Fruit fly (Drosophila melanogaster) whole organism, embryonic: Measurements from ENCODE around the gene NimC2.

Source experiments
- Bgb ChIP-seq: fragments of 200-800 bp; sonication (Bioruptor generic); IDR thresholded peaks from 2 replicates; pipeline ENCODE4 v1.3.6; 2022; ENCODE audit warnings: missing biosample characterization, missing genetic modification characterization; ENCODE audit not compliant: partially characterized antibody
- CG10462 ChIP-seq: fragments of 200-800 bp; sonication (Bioruptor generic); optimal IDR thresholded peaks from 2 replicates; lab custom pipeline; 2016; ENCODE audit warnings: missing biosample characterization, missing genetic modification characterization
- CG10959 ChIP-seq: fragments of 200-800 bp; sonication (Bioruptor generic); IDR thresholded peaks from 2 replicates; pipeline ENCODE4 v1.3.6; 2022; ENCODE audit warnings: missing biosample characterization, missing genetic modification characterization
- CG12071 ChIP-seq: fragments of 200-800 bp; sonication (Bioruptor generic); optimal IDR thresholded peaks from 3 replicates; lab custom pipeline; 2018; ENCODE audit warnings: missing biosample characterization, mild to moderate bottlenecking, missing genetic modification characterization
- CG12299 ChIP-seq: fragments of 200-800 bp; sonication (Bioruptor generic); optimal IDR thresholded peaks from 2 replicates; lab custom pipeline; 2018; ENCODE audit warnings: missing biosample characterization, mild to moderate bottlenecking, missing genetic modification characterization
- CG12942 ChIP-seq: fragments of 200-800 bp; sonication (Bioruptor generic); optimal IDR thresholded peaks from 3 replicates; lab custom pipeline; 2016; ENCODE audit warnings: missing biosample characterization, missing genetic modification characterization
- CG14050 ChIP-seq: fragments of 200-800 bp; sonication (Bioruptor generic); IDR thresholded peaks from 3 replicates; pipeline ENCODE4 v1.3.6; 2022; ENCODE audit warnings: missing biosample characterization, missing genetic modification characterization
- CG14710 ChIP-seq: fragments of 200-800 bp; sonication (Bioruptor generic); optimal IDR thresholded peaks from 3 replicates; lab custom pipeline; 2019; ENCODE audit warnings: missing biosample characterization, mild to moderate bottlenecking, missing genetic modification characterization, moderate library complexity
- CG14965 ChIP-seq: fragments of 200-800 bp; sonication (Bioruptor generic); optimal IDR thresholded peaks from 2 replicates; lab custom pipeline; 2016; ENCODE audit warnings: missing biosample characterization, missing genetic modification characterization, borderline replicate concordance
- CG15269 ChIP-seq: fragments of 200-800 bp; sonication (Bioruptor generic); optimal IDR thresholded peaks from 2 replicates; lab custom pipeline; 2018; ENCODE audit warnings: missing biosample characterization, mild to moderate bottlenecking, missing genetic modification characterization, moderate library complexity
- CG17385 ChIP-seq: fragments of 200-800 bp; sonication (Bioruptor generic); optimal IDR thresholded peaks from 3 replicates; lab custom pipeline; 2018; ENCODE audit warnings: missing biosample characterization, mild to moderate bottlenecking, missing genetic modification characterization
- CG33557 ChIP-seq: fragments of 200-800 bp; sonication (Bioruptor generic); optimal IDR thresholded peaks from 2 replicates; lab custom pipeline; 2019; ENCODE audit warnings: missing biosample characterization, mild to moderate bottlenecking, missing genetic modification characterization, moderate library complexity
- CG3407 ChIP-seq: fragments of 200-800 bp; sonication (Bioruptor generic); optimal IDR thresholded peaks from 2 replicates; lab custom pipeline; 2018; ENCODE audit warnings: missing biosample characterization, mild to moderate bottlenecking, missing genetic modification characterization
- CG34422 ChIP-seq: fragments of 200-800 bp; sonication (Bioruptor generic); IDR thresholded peaks from 3 replicates; pipeline ENCODE4 v1.3.6; 2022; ENCODE audit warnings: missing biosample characterization, missing genetic modification characterization
- CG3838 ChIP-seq: fragments of 200-800 bp; sonication (Bioruptor generic); optimal IDR thresholded peaks from 3 replicates; lab custom pipeline; 2016; ENCODE audit warnings: missing biosample characterization, missing genetic modification characterization
- CG3995 ChIP-seq: fragments of 200-800 bp; sonication (Bioruptor generic); optimal IDR thresholded peaks from 3 replicates; lab custom pipeline; 2016; ENCODE audit warnings: missing biosample characterization, missing genetic modification characterization
- CG4707 ChIP-seq: fragments of 200-800 bp; sonication (Bioruptor generic); optimal IDR thresholded peaks from 2 replicates; lab custom pipeline; 2018; ENCODE audit warnings: missing biosample characterization, mild to moderate bottlenecking, missing genetic modification characterization, moderate library complexity
- CG4820 ChIP-seq: fragments of 200-800 bp; sonication (Bioruptor generic); optimal IDR thresholded peaks from 3 replicates; lab custom pipeline; 2016; ENCODE audit warnings: missing biosample characterization, missing genetic modification characterization
- CG6854 ChIP-seq: fragments of 200-800 bp; sonication (Bioruptor generic); optimal IDR thresholded peaks from 3 replicates; lab custom pipeline; 2017; ENCODE audit warnings: missing biosample characterization, mild to moderate bottlenecking, missing genetic modification characterization
- CG7271 ChIP-seq: fragments of 200-800 bp; sonication (Bioruptor generic); optimal IDR thresholded peaks from 2 replicates; lab custom pipeline; 2018; ENCODE audit warnings: missing biosample characterization, mild to moderate bottlenecking, missing genetic modification characterization, moderate library complexity
- CG7372 ChIP-seq: fragments of 200-800 bp; sonication (Bioruptor generic); IDR thresholded peaks from 2 replicates; pipeline ENCODE4 v1.3.6; 2022; ENCODE audit warnings: missing biosample characterization, missing genetic modification characterization
- CG7839 ChIP-seq: fragments of 200-800 bp; sonication (Bioruptor generic); optimal IDR thresholded peaks from 3 replicates; lab custom pipeline; 2018; ENCODE audit warnings: missing biosample characterization, mild to moderate bottlenecking, missing genetic modification characterization, moderate library complexity
- CG7928 ChIP-seq: fragments of 200-800 bp; sonication (Bioruptor generic); optimal IDR thresholded peaks from 2 replicates; lab custom pipeline; 2017; ENCODE audit warnings: missing biosample characterization, mild to moderate bottlenecking, missing genetic modification characterization
- CG8089 ChIP-seq: fragments of 200-800 bp; sonication (Bioruptor generic); optimal IDR thresholded peaks from 3 replicates; lab custom pipeline; 2016; ENCODE audit warnings: missing biosample characterization, missing genetic modification characterization
- CG9609 ChIP-seq: fragments of 200-800 bp; sonication (Bioruptor generic); optimal IDR thresholded peaks from 3 replicates; lab custom pipeline; 2016; ENCODE audit warnings: missing biosample characterization, missing genetic modification characterization
- CG9797 ChIP-seq: fragments of 200-800 bp; sonication (Bioruptor generic); optimal IDR thresholded peaks from 3 replicates; lab custom pipeline; 2018; ENCODE audit warnings: missing biosample characterization, mild to moderate bottlenecking, missing genetic modification characterization
- CoRest ChIP-seq: fragments of 200-800 bp; sonication (Bioruptor generic); optimal IDR thresholded peaks from 3 replicates; lab custom pipeline; 2018; ENCODE audit warnings: missing biosample characterization, mild to moderate bottlenecking, missing genetic modification characterization, moderate library complexity
- Dll ChIP-seq: fragments of 200-800 bp; sonication (Bioruptor generic); IDR thresholded peaks from 4 replicates; pipeline ENCODE4 v1.3.6; 2022; ENCODE audit warnings: missing biosample characterization, missing genetic modification characterization; ENCODE audit not compliant: partially characterized antibody
- Doc2 ChIP-seq: fragments of 200-800 bp; sonication (Bioruptor generic); IDR thresholded peaks from 2 replicates; pipeline ENCODE4 v1.3.6; 2022; ENCODE audit warnings: missing biosample characterization, missing genetic modification characterization
- Dp ChIP-seq: fragments of 200-800 bp; sonication (Bioruptor generic); optimal IDR thresholded peaks from 2 replicates; lab custom pipeline; 2018; ENCODE audit warnings: missing biosample characterization, mild to moderate bottlenecking, missing genetic modification characterization, moderate library complexity
- Hey ChIP-seq: fragments of 200-800 bp; sonication (Bioruptor generic); optimal IDR thresholded peaks from 3 replicates; lab custom pipeline; 2018; ENCODE audit warnings: missing biosample characterization, mild to moderate bottlenecking, missing genetic modification characterization
- Meics ChIP-seq: fragments of 200-800 bp; sonication (Bioruptor generic); optimal IDR thresholded peaks from 2 replicates; lab custom pipeline; 2017; ENCODE audit warnings: missing biosample characterization, mild to moderate bottlenecking, missing genetic modification characterization
- Mrtf ChIP-seq: fragments of 200-800 bp; sonication (Bioruptor generic); IDR thresholded peaks from 3 replicates; pipeline ENCODE4 v1.3.6; 2022; ENCODE audit warnings: missing biosample characterization, missing genetic modification characterization
- Opbp ChIP-seq: fragments of 200-800 bp; sonication (Bioruptor generic); IDR thresholded peaks from 3 replicates; pipeline ENCODE4 v1.3.6; 2022; ENCODE audit warnings: missing biosample characterization, missing genetic modification characterization; ENCODE audit not compliant: partially characterized antibody
- Scr ChIP-seq: fragments of 200-800 bp; sonication (Bioruptor generic); IDR thresholded peaks from 2 replicates; pipeline ENCODE4 v1.3.6; 2022; ENCODE audit warnings: missing biosample characterization, missing genetic modification characterization; ENCODE audit not compliant: partially characterized antibody
- Tbp ChIP-seq: fragments of >200 bp; optimal IDR thresholded peaks from 2 replicates; lab custom pipeline; 2018; ENCODE audit warnings: missing biosample characterization, missing genetic modification characterization
- chm ChIP-seq: fragments of 200-800 bp; sonication (Bioruptor generic); IDR thresholded peaks from 2 replicates; pipeline ENCODE4 v1.3.6; 2022; ENCODE audit warnings: missing biosample characterization, missing genetic modification characterization
- en ChIP-seq: fragments of 200-800 bp; sonication (Bioruptor generic); optimal IDR thresholded peaks from 2 replicates; lab custom pipeline; 2016; ENCODE audit warnings: missing biosample characterization, missing genetic modification characterization
- ewg ChIP-seq: fragments of 200-800 bp; sonication (Bioruptor generic); optimal IDR thresholded peaks from 3 replicates; lab custom pipeline; 2017; ENCODE audit warnings: mild to moderate bottlenecking, missing biosample characterization, missing genetic modification reagents, missing genetic modification characterization
- exex ChIP-seq: fragments of 200-800 bp; sonication (Bioruptor generic); optimal IDR thresholded peaks from 4 replicates; lab custom pipeline; 2018; ENCODE audit warnings: missing biosample characterization, mild to moderate bottlenecking, missing genetic modification characterization, moderate library complexity
- gt ChIP-seq: fragments of 200-800 bp; sonication (Bioruptor generic); IDR thresholded peaks from 2 replicates; pipeline ENCODE4 v1.3.6; 2022; ENCODE audit warnings: missing biosample characterization, missing genetic modification characterization
- insv ChIP-seq, 2 experiments: fragments of 200-800 bp; sonication (Bioruptor generic); optimal IDR thresholded peaks; 3 replicates each; lab custom pipeline; 2016 to 2018; ENCODE audit warnings: missing biosample characterization in 2 of 2, missing genetic modification characterization in 2 of 2
- lab ChIP-seq: fragments of 200-800 bp; sonication (Bioruptor generic); optimal IDR thresholded peaks from 3 replicates; lab custom pipeline; 2017; ENCODE audit warnings: missing biosample characterization, missing genetic modification characterization, mild to moderate bottlenecking, moderate library complexity, missing genetic modification reagents
- ro ChIP-seq: fragments of 200-800 bp; sonication (Bioruptor generic); IDR thresholded peaks from 2 replicates; pipeline ENCODE4 v1.3.6; 2022; ENCODE audit warnings: missing biosample characterization, missing genetic modification characterization
- run ChIP-seq: fragments of 200-800 bp; sonication (Bioruptor generic); optimal IDR thresholded peaks from 3 replicates; lab custom pipeline; 2018; ENCODE audit warnings: missing biosample characterization, mild to moderate bottlenecking, missing genetic modification characterization
- slbo ChIP-seq: fragments of 200-800 bp; sonication (Bioruptor generic); IDR thresholded peaks from 2 replicates; pipeline ENCODE4 v1.3.6; 2022; ENCODE audit warnings: missing biosample characterization, missing genetic modification characterization
- tin ChIP-seq: fragments of 200-800 bp; sonication (Bioruptor generic); optimal IDR thresholded peaks from 3 replicates; lab custom pipeline; 2016; ENCODE audit warnings: missing biosample characterization, missing genetic modification characterization
- toy ChIP-seq: fragments of 200-800 bp; sonication (Bioruptor generic); IDR thresholded peaks from 2 replicates; pipeline ENCODE4 v1.3.6; 2022; ENCODE audit warnings: missing biosample characterization, missing genetic modification characterization
- ttk ChIP-seq: fragments of 200-800 bp; sonication (Bioruptor generic); IDR thresholded peaks from 2 replicates; pipeline ENCODE4 v2.1.2; 2022; ENCODE audit warnings: missing biosample characterization, missing genetic modification characterization
- tx ChIP-seq: fragments of 200-800 bp; sonication (Bioruptor generic); optimal IDR thresholded peaks from 2 replicates; lab custom pipeline; 2016; ENCODE audit warnings: missing biosample characterization, missing genetic modification characterization

The NimC2 gene

dm6 chr2L:14022130-14022735, 42.3 kb downstream of the NimC2 start (continued):
- TF ChIP-seq CG7839 (peak; percentile 98), Scr (GFP tag; lab: Robert Waterston, UW) (no peak), CG3995 (GFP tag; lab: Kevin White, UChicago) (no peak), CG14710 (tag; lab: Kevin White, UChicago) (peak; percentile 95), CG10959 (peak; percentile 60), Hey (tag; lab: Kevin White, UChicago) (no peak), CG7271 (tag; lab: Kevin White, UChicago) (peak; percentile 72), insv (GFP tag; optimal IDR thresholded peaks at IDR 0.05; lab: Kevin White, UChicago) (peak in 1 of 2 experiments; percentile 67), CG10462 (GFP tag; lab: Kevin White, UChicago) (peak; percentile 57), CG33557 (peak; percentile 93), lab (GFP tag; lab: Kevin White, UChicago) (peak; percentile 95), CG4820 (GFP tag; lab: Kevin White, UChicago) (peak; percentile 73), ro (peak; percentile 82), gt (GFP tag; lab: Robert Waterston, UW) (peak; percentile 79), CG15269 (tag; lab: Kevin White, UChicago) (peak; percentile 96), ewg (GFP tag; lab: Kevin White, UChicago) (peak; percentile 85), tin (GFP tag; lab: Kevin White, UChicago) (peak; percentile 49), CG34422 (peak; percentile 89), CG12299 (tag; lab: Kevin White, UChicago) (peak; percentile 97), CG14050 (GFP tag; lab: Robert Waterston, UW) (peak; percentile 88), CG8089 (GFP tag; lab: Kevin White, UChicago) (no peak), toy (GFP tag; lab: Robert Waterston, UW) (no peak; the same call in none of the 2 replicates), Meics (GFP tag; lab: Kevin White, UChicago) (peak; percentile 97), CG4707 (GFP tag; lab: Kevin White, UChicago) (peak; percentile 67), CG14965 (GFP tag; lab: Kevin White, UChicago) (no peak), CG17385 (GFP tag; lab: Kevin White, UChicago) (peak; percentile 92), CG7372 (GFP tag; lab: Robert Waterston, UW) (peak; percentile 90), CG7928 (peak; percentile 61), en (GFP tag; lab: Kevin White, UChicago) (peak; percentile 12), CG3838 (GFP tag; lab: Kevin White, UChicago) (no peak), exex (peak; percentile 84), CG6854 (GFP tag; lab: Kevin White, UChicago) (peak; percentile 87), Dp (GFP tag; lab: Kevin White, UChicago) (no peak), slbo (GFP tag; lab: Robert Waterston, UW) (peak; percentile 92), chm (GFP tag; lab: Robert Waterston, UW) (peak; percentile 76), CG12942 (GFP tag; lab: Kevin White, UChicago) (peak; percentile 83), run (tag; lab: Kevin White, UChicago) (peak; percentile 94), CG3407 (GFP tag; lab: Kevin White, UChicago) (peak; percentile 92), Bgb (GFP tag; lab: Robert Waterston, UW) (no peak), Dll (GFP tag; lab: Robert Waterston, UW) (no peak), CoRest (peak; percentile 98), Tbp (GFP tag; lab: Kevin White, UChicago) (no peak), CG9609 (GFP tag; lab: Kevin White, UChicago) (peak; percentile 48), tx (GFP tag; lab: Kevin White, UChicago) (peak; percentile 39), CG9797 (no peak), Mrtf (peak; percentile 88), Opbp (GFP tag; lab: Robert Waterston, UW) (no peak), Doc2 (GFP tag; lab: Robert Waterston, UW) (peak; percentile 46), ttk (GFP tag; lab: Robert Waterston, UW) (peak; percentile 89), CG12071 (peak; percentile 66)
